Fruit fly (Drosophila melanogaster): ENCODE data around the gene CG5039.

CG5039 gene

dm6 chr3R:25660985-25661530 is 17.4 kb upstream of the CG5039 start, which contains the start of gene Tnks:
Gene Tnks (minus strand): TSS chr3R:25661286.
- TF ChIP-seq CG32121 (GFP tag; IDR thresholded peaks at IDR 0.05) (no peak), CG15710 (tag; optimal IDR thresholded peaks at IDR 0.05) (no peak), Pif1A (GFP tag; optimal IDR thresholded peaks at IDR 0.05) (no peak), CG9948 (tag; optimal IDR thresholded peaks at IDR 0.05) (no peak), Ets98B (GFP tag; IDR thresholded peaks at IDR 0.05) (no peak), Snoo (tag; optimal IDR thresholded peaks at IDR 0.05) (no peak), CG8159 (tag; optimal IDR thresholded peaks at IDR 0.05) (peak; percentile 5), Pif1B (GFP tag; optimal IDR thresholded peaks at IDR 0.05) (no peak), CG17806 (tag; optimal IDR thresholded peaks at IDR 0.05) (no peak), CG10348 (GFP tag; IDR thresholded peaks at IDR 0.05) (no peak), D1 (tag; optimal IDR thresholded peaks at IDR 0.05) (no peak), fd96Ca (GFP tag; IDR thresholded peaks at IDR 0.05) (0 out of 3 replicates have a peak, but pooled peaks have one; percentile 19)

DNA sequence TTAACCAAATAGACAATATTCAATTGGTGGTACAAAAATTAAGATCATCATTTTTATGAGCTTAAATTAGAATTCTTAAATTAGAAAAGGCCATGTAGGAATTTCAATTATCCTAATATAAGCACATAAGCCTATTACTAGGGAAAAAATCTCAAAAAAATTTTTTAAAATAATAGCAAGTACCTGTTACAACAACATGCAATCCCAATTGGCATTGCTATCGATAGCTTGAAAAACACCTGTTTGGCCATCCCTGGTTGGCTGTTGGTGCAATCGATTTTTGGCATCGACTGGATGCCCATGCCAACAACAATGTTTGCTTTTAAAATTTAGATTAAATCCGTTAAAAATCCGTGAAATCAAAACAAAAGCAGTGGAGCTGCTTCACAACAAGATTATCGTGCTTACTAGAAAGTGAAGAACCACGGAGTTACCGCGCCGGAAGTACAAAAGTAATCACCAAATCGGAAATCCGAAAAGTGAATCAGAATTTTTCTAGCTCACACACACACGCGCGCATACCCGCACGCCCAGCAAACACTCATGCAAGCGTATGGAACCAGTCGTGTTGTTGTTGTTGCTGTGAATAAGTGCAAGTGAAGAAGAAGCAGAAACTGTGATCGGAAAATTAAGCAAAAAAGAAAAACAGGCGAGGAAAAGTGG is 16.8 kb upstream of the CG5039 start, which contains the start of gene RASSF8:
RASSF8 (plus strand) TSS at position 265 of the 663 bp plus-strand sequence.
- no peak for TF ChIP-seq CG15710 (tag; optimal IDR thresholded peaks at IDR 0.05)
- no peak for TF ChIP-seq Ets98B (GFP tag; IDR thresholded peaks at IDR 0.05)
- no peak for TF ChIP-seq CG14655 (GFP tag; optimal IDR thresholded peaks at IDR 0.05)
- TF ChIP-seq CG8159 (tag; optimal IDR thresholded peaks at IDR 0.05): no peak
- no peak for TF ChIP-seq CG4496 (GFP tag; IDR thresholded peaks at IDR 0.05)
- no peak for TF ChIP-seq rn (GFP tag; IDR thresholded peaks at IDR 0.05)
- TF ChIP-seq CG32121 (GFP tag; IDR thresholded peaks at IDR 0.05): no peak
- TF ChIP-seq CG8301 (tag; optimal IDR thresholded peaks at IDR 0.05): peak; percentile 23
- no peak for TF ChIP-seq CG34367 (tag; optimal IDR thresholded peaks at IDR 0.05)
- no peak; the same call in 1 of the 2 replicates for TF ChIP-seq CG12605 (GFP tag; IDR thresholded peaks at IDR 0.05)
- peak; percentile 1 for TF ChIP-seq Pif1A (GFP tag; optimal IDR thresholded peaks at IDR 0.05)
- TF ChIP-seq CG17806 (tag; optimal IDR thresholded peaks at IDR 0.05): no peak
- TF ChIP-seq CG10348 (GFP tag; IDR thresholded peaks at IDR 0.05): no peak
- no peak for TF ChIP-seq EcR (GFP tag; optimal IDR thresholded peaks at IDR 0.05)
- no peak for TF ChIP-seq gl (tag; optimal IDR thresholded peaks at IDR 0.05)
- peak; percentile 17; the same call in 1 of the 3 replicates for TF ChIP-seq fd96Ca (GFP tag; IDR thresholded peaks at IDR 0.05)
- TF ChIP-seq CG13204 (GFP tag; optimal IDR thresholded peaks at IDR 0.05): no peak
- no peak for TF ChIP-seq Snoo (tag; optimal IDR thresholded peaks at IDR 0.05)
- TF ChIP-seq CG9948 (tag; optimal IDR thresholded peaks at IDR 0.05): no peak
- peak; percentile 11 for TF ChIP-seq Pif1B (GFP tag; optimal IDR thresholded peaks at IDR 0.05)
- no peak for TF ChIP-seq D1 (tag; optimal IDR thresholded peaks at IDR 0.05)

DNA sequence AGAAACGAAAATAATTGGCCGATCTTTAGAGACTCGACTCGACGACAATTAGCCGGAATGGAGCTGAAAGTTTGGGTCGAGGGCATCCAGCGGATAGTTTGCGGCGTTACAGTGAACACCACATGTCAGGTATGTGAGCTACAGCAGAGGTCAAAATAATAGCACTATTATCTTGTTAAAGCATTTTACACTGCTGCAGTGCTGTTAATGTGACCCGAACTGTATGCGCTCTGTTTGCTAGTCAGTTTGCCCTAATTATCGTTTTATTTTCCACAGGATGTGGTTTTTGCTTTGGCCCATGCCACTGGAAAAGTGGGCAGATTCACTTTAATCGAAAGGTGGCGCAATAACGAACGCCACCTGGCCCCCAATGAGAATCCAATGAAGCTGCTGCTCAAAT is 16.1 kb upstream of the CG5039 start:
- TF ChIP-seq Ets98B (GFP tag; IDR thresholded peaks at IDR 0.05) (no peak; the same call in 1 of the 2 replicates), Snoo (tag; optimal IDR thresholded peaks at IDR 0.05) (no peak), gl (tag; optimal IDR thresholded peaks at IDR 0.05) (no peak), CG8301 (tag; optimal IDR thresholded peaks at IDR 0.05) (no peak), CG4496 (GFP tag; IDR thresholded peaks at IDR 0.05) (no peak), EcR (GFP tag; optimal IDR thresholded peaks at IDR 0.05) (no peak), rn (GFP tag; IDR thresholded peaks at IDR 0.05) (no peak), CG32121 (GFP tag; IDR thresholded peaks at IDR 0.05) (no peak), Pif1B (GFP tag; optimal IDR thresholded peaks at IDR 0.05) (no peak), CG9948 (tag; optimal IDR thresholded peaks at IDR 0.05) (no peak), CG14655 (GFP tag; optimal IDR thresholded peaks at IDR 0.05) (no peak), Pif1A (GFP tag; optimal IDR thresholded peaks at IDR 0.05) (no peak), D1 (tag; optimal IDR thresholded peaks at IDR 0.05) (no peak), CG17806 (tag; optimal IDR thresholded peaks at IDR 0.05) (no peak), CG8159 (tag; optimal IDR thresholded peaks at IDR 0.05) (no peak), CG10348 (GFP tag; IDR thresholded peaks at IDR 0.05) (no peak), fd96Ca (GFP tag; IDR thresholded peaks at IDR 0.05) (no peak)

DNA sequence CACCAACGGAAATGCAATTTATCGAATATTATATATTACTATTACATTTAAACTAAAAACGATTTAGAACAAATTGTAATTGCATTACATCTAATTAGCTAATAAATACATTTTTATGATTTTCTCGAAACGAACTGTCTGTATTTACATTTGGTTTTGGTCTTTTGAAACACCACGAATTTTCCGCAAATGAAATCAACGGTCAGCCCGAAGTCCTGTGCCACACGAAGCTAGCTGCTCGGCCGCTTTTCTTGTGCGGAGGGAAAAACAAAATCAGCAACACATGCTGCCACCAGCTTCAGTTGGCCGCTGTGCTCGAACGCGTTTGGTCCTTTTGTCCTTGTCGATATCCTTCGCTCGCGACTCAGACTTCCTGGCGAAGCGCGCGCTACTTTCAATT is 13.0 kb upstream of the CG5039 start, which contains the start of gene Lgr3:
Lgr3 (plus strand) TSS at position 301 of the 400 bp plus-strand sequence.
- TF ChIP-seq CG13204 (GFP tag; optimal IDR thresholded peaks at IDR 0.05): no peak
- no peak for TF ChIP-seq CG9948 (tag; optimal IDR thresholded peaks at IDR 0.05)
- TF ChIP-seq CG4496 (GFP tag; IDR thresholded peaks at IDR 0.05): no peak
- TF ChIP-seq rn (GFP tag; IDR thresholded peaks at IDR 0.05): no peak
- TF ChIP-seq CG14655 (GFP tag; optimal IDR thresholded peaks at IDR 0.05): no peak
- TF ChIP-seq CG34367 (tag; optimal IDR thresholded peaks at IDR 0.05): no peak
- TF ChIP-seq CG8159 (tag; optimal IDR thresholded peaks at IDR 0.05): no peak
- TF ChIP-seq CG12605 (GFP tag; IDR thresholded peaks at IDR 0.05): no peak
- TF ChIP-seq CG32121 (GFP tag; IDR thresholded peaks at IDR 0.05): no peak
- no peak for TF ChIP-seq EcR (GFP tag; optimal IDR thresholded peaks at IDR 0.05)
- TF ChIP-seq CG8301 (tag; optimal IDR thresholded peaks at IDR 0.05): no peak
- TF ChIP-seq fd96Ca (GFP tag; IDR thresholded peaks at IDR 0.05): no peak
- TF ChIP-seq gl (tag; optimal IDR thresholded peaks at IDR 0.05): no peak
- TF ChIP-seq Ets98B (GFP tag; IDR thresholded peaks at IDR 0.05): no peak
- no peak for TF ChIP-seq Pif1B (GFP tag; optimal IDR thresholded peaks at IDR 0.05)
- no peak for TF ChIP-seq D1 (tag; optimal IDR thresholded peaks at IDR 0.05)
- TF ChIP-seq CG10348 (GFP tag; IDR thresholded peaks at IDR 0.05): no peak
- TF ChIP-seq Pif1A (GFP tag; optimal IDR thresholded peaks at IDR 0.05): no peak

- peak; percentile 86 for TF ChIP-seq fd96Ca (GFP tag; IDR thresholded peaks at IDR 0.05)
- TF ChIP-seq CG14655 (GFP tag; optimal IDR thresholded peaks at IDR 0.05): peak; percentile 94
- TF ChIP-seq gl (tag; optimal IDR thresholded peaks at IDR 0.05): peak; percentile 82
- peak; percentile 93 for TF ChIP-seq Pif1B (GFP tag; optimal IDR thresholded peaks at IDR 0.05)
- TF ChIP-seq rn (GFP tag; IDR thresholded peaks at IDR 0.05): peak; percentile 80
- TF ChIP-seq CG15710 (tag; optimal IDR thresholded peaks at IDR 0.05): peak; percentile 96
- peak; percentile 92 for TF ChIP-seq Pif1A (GFP tag; optimal IDR thresholded peaks at IDR 0.05)
- TF ChIP-seq CG13204 (GFP tag; optimal IDR thresholded peaks at IDR 0.05): no peak
- peak; percentile 76 for TF ChIP-seq D1 (tag; optimal IDR thresholded peaks at IDR 0.05)
- TF ChIP-seq CG34367 (tag; optimal IDR thresholded peaks at IDR 0.05): peak; percentile 94
- peak; percentile 94 for TF ChIP-seq Ets98B (GFP tag; IDR thresholded peaks at IDR 0.05)
- TF ChIP-seq CG8301 (tag; optimal IDR thresholded peaks at IDR 0.05): peak; percentile 93
- TF ChIP-seq CG17806 (tag; optimal IDR thresholded peaks at IDR 0.05): peak; percentile 96
- TF ChIP-seq Snoo (tag; optimal IDR thresholded peaks at IDR 0.05): peak; percentile 95
- TF ChIP-seq CG9948 (tag; optimal IDR thresholded peaks at IDR 0.05): peak; percentile 96
- TF ChIP-seq CG10348 (GFP tag; IDR thresholded peaks at IDR 0.05): peak; percentile 80
- TF ChIP-seq CG8159 (tag; optimal IDR thresholded peaks at IDR 0.05): peak; percentile 96
- TF ChIP-seq CG4496 (GFP tag; IDR thresholded peaks at IDR 0.05): peak; percentile 95
- TF ChIP-seq CG12605 (GFP tag; IDR thresholded peaks at IDR 0.05): peak; percentile 95
- no peak for TF ChIP-seq EcR (GFP tag; optimal IDR thresholded peaks at IDR 0.05)
- TF ChIP-seq CG32121 (GFP tag; IDR thresholded peaks at IDR 0.05): peak; percentile 94
Observed at dm6 chr3R:25680528-25680927, 2.0 kb downstream of the CG5039 start, which contains the start of the genes CG4743 and Idh3g. Gene CG4743 (minus strand): TSS chr3R:25680550. Gene Idh3g (plus strand): TSS chr3R:25680845.
